Worm (Caenorhabditis elegans) whole organism, L1 larva: Measurements from ENCODE around the gene srx-43.

Experiments
- C16A3.4 ChIP-seq: fragments of 150-350 bp; optimal IDR thresholded peaks from 2 replicates; lab custom pipeline; 2014; ENCODE audit warnings: missing biosample characterization, missing genetic modification characterization
- C34B4.2 ChIP-seq: sonication (generic microtip); optimal IDR thresholded peaks from 2 replicates; lab custom pipeline; 2017; ENCODE audit warnings: mild to moderate bottlenecking, missing genetic modification characterization, missing compliant biosample characterization
- Y116A8C.19 ChIP-seq: sonication (generic microtip); optimal IDR thresholded peaks from 2 replicates; lab custom pipeline; 2016; ENCODE audit warnings: missing compliant biosample characterization, missing genetic modification characterization, borderline replicate concordance
- aha-1 ChIP-seq: fragments of 150-350 bp; optimal IDR thresholded peaks from 2 replicates; lab custom pipeline; 2014; ENCODE audit warnings: missing biosample characterization, missing genetic modification characterization
- alr-1 ChIP-seq: fragments of 200-800 bp; sonication (Bioruptor generic); optimal IDR thresholded peaks from 2 replicates; lab custom pipeline; 2018; ENCODE audit warnings: borderline replicate concordance, mild to moderate bottlenecking, missing genetic modification characterization, missing compliant biosample characterization
- ama-1 ChIP-seq: fragments of 150-350 bp; optimal IDR thresholded peaks from 2 replicates; lab custom pipeline; 2014
- blmp-1 ChIP-seq: fragments of 150-350 bp; optimal IDR thresholded peaks from 2 replicates; lab custom pipeline; 2014; ENCODE audit warnings: missing biosample characterization, missing genetic modification characterization
- ceh-90 ChIP-seq: sonication (generic microtip); optimal IDR thresholded peaks from 2 replicates; lab custom pipeline; 2016; ENCODE audit warnings: missing genetic modification characterization, missing compliant biosample characterization
- ces-1 ChIP-seq: fragments of 150-350 bp; optimal IDR thresholded peaks from 2 replicates; lab custom pipeline; 2014; ENCODE audit warnings: missing biosample characterization, missing genetic modification reagents, missing genetic modification characterization
- dsc-1 ChIP-seq: sonication (generic microtip); optimal IDR thresholded peaks from 2 replicates; lab custom pipeline; 2016; ENCODE audit warnings: mild to moderate bottlenecking, missing genetic modification characterization, missing compliant biosample characterization
- egl-13 ChIP-seq: sonication (generic microtip); optimal IDR thresholded peaks from 2 replicates; lab custom pipeline; 2016; ENCODE audit warnings: missing genotype, missing genetic modification reagents, missing genetic modification characterization, missing compliant biosample characterization
- egl-27 ChIP-seq, 2 experiments: fragments of 150-350 bp in 1 of 2; sonication (generic microtip); optimal IDR thresholded peaks; 3 replicates each; lab custom pipeline; 2017 to 2018; ENCODE audit warnings: missing biosample characterization in 2 of 2, missing genetic modification characterization in 2 of 2, missing genetic modification reagents in 2 of 2
- elt-2 ChIP-seq: sonication (generic microtip); optimal IDR thresholded peaks from 2 replicates; lab custom pipeline; 2016; ENCODE audit warnings: missing genetic modification characterization, mild to moderate bottlenecking, inconsistent platforms, missing compliant biosample characterization, missing genetic modification reagents
- grh-1 ChIP-seq: fragments of 200-800 bp; sonication (Bioruptor generic); IDR thresholded peaks from 2 replicates; pipeline ENCODE4 v1.3.6; 2022; ENCODE audit warnings: missing genetic modification reagents, missing genetic modification characterization, missing compliant biosample characterization
- hpl-2 ChIP-seq: fragments of 150-350 bp; optimal IDR thresholded peaks from 2 replicates; lab custom pipeline; 2014; ENCODE audit warnings: missing biosample characterization, missing genetic modification reagents, missing genetic modification characterization
- jun-1 ChIP-seq: fragments of 150-350 bp; optimal IDR thresholded peaks from 2 replicates; lab custom pipeline; 2014; ENCODE audit warnings: missing biosample characterization, missing genetic modification reagents, missing genetic modification characterization
- lin-14 ChIP-seq: fragments of 200-800 bp; sonication (Bioruptor generic); optimal IDR thresholded peaks from 2 replicates; lab custom pipeline; 2018; ENCODE audit warnings: mild to moderate bottlenecking, missing genetic modification characterization, moderate library complexity, missing compliant biosample characterization
- lin-15B ChIP-seq: fragments of 150-350 bp; sonication (generic microtip); optimal IDR thresholded peaks from 3 replicates; lab custom pipeline; 2014; ENCODE audit warnings: missing biosample characterization, missing genetic modification characterization
- lin-35 ChIP-seq, 2 experiments: fragments of 150-350 bp; optimal IDR thresholded peaks; 2 replicates each; lab custom pipeline; 2014; ENCODE audit warnings: missing biosample characterization in 2 of 2, missing genetic modification characterization in 2 of 2, missing genetic modification reagents in 2 of 2
- lir-3 ChIP-seq: sonication (generic microtip); optimal IDR thresholded peaks from 2 replicates; lab custom pipeline; 2016; ENCODE audit warnings: mild to moderate bottlenecking, missing genetic modification characterization, moderate library complexity, missing compliant biosample characterization; ENCODE audit not compliant: poor library complexity
- lsy-2 ChIP-seq, 2 experiments: fragments of 150-350 bp; optimal IDR thresholded peaks; 2 replicates each; lab custom pipeline; 2014; ENCODE audit warnings: missing biosample characterization in 2 of 2, missing genetic modification characterization in 2 of 2
- mab-9 ChIP-seq: fragments of 200-800 bp; sonication (Bioruptor generic); IDR thresholded peaks from 2 replicates; pipeline ENCODE4 v1.3.6; 2022; ENCODE audit warnings: missing genetic modification reagents, missing genetic modification characterization, missing compliant biosample characterization
- mep-1 ChIP-seq: fragments of 150-350 bp; optimal IDR thresholded peaks from 2 replicates; lab custom pipeline; 2014; ENCODE audit warnings: missing biosample characterization, missing genetic modification characterization
- nhr-11 ChIP-seq: fragments of 150-350 bp; optimal IDR thresholded peaks from 2 replicates; lab custom pipeline; 2014; ENCODE audit warnings: missing biosample characterization, missing genetic modification characterization
- nhr-12 ChIP-seq: sonication (generic microtip); optimal IDR thresholded peaks from 2 replicates; lab custom pipeline; 2017; ENCODE audit warnings: missing biosample characterization, missing genetic modification characterization
- nhr-19 ChIP-seq: fragments of 200-800 bp; sonication (Bioruptor generic); conservative IDR thresholded peaks from 2 replicates; pipeline ENCODE4 v1.3.6; 2022; ENCODE audit warnings: missing genetic modification characterization, missing compliant biosample characterization
- nhr-20 ChIP-seq: sonication (generic microtip); optimal IDR thresholded peaks from 2 replicates; lab custom pipeline; 2016; ENCODE audit warnings: mild to moderate bottlenecking, missing genetic modification characterization, missing compliant biosample characterization
- nhr-237 ChIP-seq: fragments of 150-350 bp; optimal IDR thresholded peaks from 2 replicates; lab custom pipeline; 2014; ENCODE audit warnings: missing biosample characterization, missing genetic modification characterization
- nhr-28 ChIP-seq: fragments of 150-350 bp; optimal IDR thresholded peaks from 2 replicates; lab custom pipeline; 2014; ENCODE audit warnings: missing biosample characterization, missing genetic modification characterization
- nhr-76 ChIP-seq: sonication (generic microtip); optimal IDR thresholded peaks from 2 replicates; lab custom pipeline; 2017; ENCODE audit warnings: missing biosample characterization, missing genetic modification characterization
- nhr-84 ChIP-seq: sonication (generic microtip); optimal IDR thresholded peaks from 2 replicates; lab custom pipeline; 2017; ENCODE audit warnings: missing biosample characterization, missing genetic modification characterization
- nhr-85 ChIP-seq: sonication (generic microtip); peaks from one replicate; lab custom pipeline; 2016; ENCODE audit warnings: missing genetic modification characterization, inconsistent platforms, missing compliant biosample characterization
- nhr-90 ChIP-seq: sonication (generic microtip); optimal IDR thresholded peaks from 2 replicates; lab custom pipeline; 2016; ENCODE audit warnings: mild to moderate bottlenecking, missing genetic modification characterization, missing compliant biosample characterization; ENCODE audit not compliant: poor library complexity
- pag-3 ChIP-seq: sonication (generic microtip); optimal IDR thresholded peaks from 2 replicates; lab custom pipeline; 2017; ENCODE audit warnings: missing genetic modification characterization, mild to moderate bottlenecking, missing compliant biosample characterization, antibody characterized with exemption, borderline replicate concordance; ENCODE audit not compliant: insufficient read depth
- rnt-1 ChIP-seq: sonication (generic microtip); optimal IDR thresholded peaks from 2 replicates; lab custom pipeline; 2016; ENCODE audit warnings: mild to moderate bottlenecking, missing genetic modification characterization, moderate library complexity, missing compliant biosample characterization
- snpc-4 ChIP-seq: fragments of 150-350 bp; optimal IDR thresholded peaks from 2 replicates; lab custom pipeline; 2014; ENCODE audit warnings: missing biosample characterization, missing genetic modification characterization
- sox-4 ChIP-seq: sonication (generic microtip); optimal IDR thresholded peaks from 2 replicates; lab custom pipeline; 2016; ENCODE audit warnings: missing genetic modification characterization, missing compliant biosample characterization
- sup-37 ChIP-seq: fragments of 200-800 bp; sonication (Bioruptor generic); optimal IDR thresholded peaks from 2 replicates; lab custom pipeline; 2018; ENCODE audit warnings: mild to moderate bottlenecking, missing genetic modification characterization, missing compliant biosample characterization
- swsn-7 ChIP-seq: sonication (generic microtip); optimal IDR thresholded peaks from 2 replicates; lab custom pipeline; 2016; ENCODE audit warnings: missing genetic modification characterization, missing compliant biosample characterization
- tbx-2 ChIP-seq: sonication (generic microtip); optimal IDR thresholded peaks from 2 replicates; lab custom pipeline; 2016; ENCODE audit warnings: missing genetic modification characterization, missing compliant biosample characterization
- unc-30 ChIP-seq: sonication (generic microtip); optimal IDR thresholded peaks from 2 replicates; lab custom pipeline; 2017; ENCODE audit warnings: missing biosample characterization, missing genetic modification characterization
- unc-62 ChIP-seq: fragments of 150-350 bp; optimal IDR thresholded peaks from 2 replicates; lab custom pipeline; 2014; ENCODE audit warnings: missing biosample characterization, missing genetic modification reagents, missing genetic modification characterization
- vab-15 ChIP-seq: sonication (generic microtip); optimal IDR thresholded peaks from 2 replicates; lab custom pipeline; 2017; ENCODE audit warnings: missing genotype, mild to moderate bottlenecking, missing genetic modification characterization, missing compliant biosample characterization
- xbp-1 ChIP-seq: sonication (generic microtip); optimal IDR thresholded peaks from 2 replicates; lab custom pipeline; 2016; ENCODE audit warnings: missing genetic modification characterization, missing compliant biosample characterization
- zag-1 ChIP-seq: fragments of 150-350 bp; optimal IDR thresholded peaks from 2 replicates; lab custom pipeline; 2014; ENCODE audit warnings: missing biosample characterization, missing genetic modification characterization
- zip-4 ChIP-seq: fragments of 200-800 bp; sonication (Bioruptor generic); optimal IDR thresholded peaks from 2 replicates; lab custom pipeline; 2018; ENCODE audit warnings: mild to moderate bottlenecking, missing genetic modification characterization, moderate library complexity, missing compliant biosample characterization

Gene srx-43

DNA sequence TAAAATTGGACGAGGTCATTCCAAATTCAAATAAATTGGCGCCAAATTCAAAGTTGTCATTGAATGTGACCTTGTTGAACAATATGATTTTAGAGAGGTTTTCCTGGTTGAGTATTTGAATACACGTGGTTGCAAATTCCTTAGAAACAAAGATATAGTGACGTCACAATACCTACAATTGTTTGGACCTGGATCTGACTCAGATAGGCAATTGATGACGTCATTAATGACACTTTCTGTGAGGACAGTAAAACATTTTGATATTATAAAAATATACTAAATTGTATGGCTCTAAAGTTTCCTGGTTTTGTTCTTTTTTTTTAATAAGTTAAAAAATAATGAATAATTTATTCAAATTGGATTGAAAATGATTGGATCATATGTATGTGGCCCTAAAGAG is 23.6 kb downstream of the srx-43 start (continued):
- peak in 1 of 2 experiments; percentile 19 for TF ChIP-seq lsy-2 (tag; optimal IDR thresholded peaks at IDR 0.05; lab: Kevin White, UChicago)
- TF ChIP-seq zag-1 (tag; lab: Kevin White, UChicago) = no peak
- no peak for TF ChIP-seq egl-27 (tag; optimal IDR thresholded peaks at IDR 0.05; lab: Kevin White, UChicago)
- no peak for TF ChIP-seq grh-1 (GFP tag; lab: Robert Waterston, UW)
- no peak for TF ChIP-seq nhr-11 (tag; lab: Kevin White, UChicago)
- TF ChIP-seq mab-9 (GFP tag; lab: Robert Waterston, UW) = no peak
- TF ChIP-seq sup-37 (GFP tag; lab: Kevin White, UChicago) = no peak
- no peak for TF ChIP-seq pag-3 (tag; lab: Kevin White, UChicago)
- no peak for TF ChIP-seq tbx-2 (tag; lab: Kevin White, UChicago)
- no peak for TF ChIP-seq nhr-84 (tag; lab: Kevin White, UChicago)
- TF ChIP-seq C16A3.4 (tag; lab: Kevin White, UChicago) = no peak
- TF ChIP-seq elt-2 (tag; lab: Kevin White, UChicago) = no peak
- TF ChIP-seq lin-35 (GFP tag; optimal IDR thresholded peaks at IDR 0.05; lab: Kevin White, UChicago) = no peak
- no peak for TF ChIP-seq swsn-7 (tag; lab: Kevin White, UChicago)
- peak; percentile 23 for TF ChIP-seq xbp-1
- no peak for TF ChIP-seq dsc-1
- no peak for TF ChIP-seq Y116A8C.19 (tag; lab: Kevin White, UChicago)
- TF ChIP-seq nhr-19 (GFP tag; lab: Robert Waterston, UW) = no peak
- TF ChIP-seq ces-1 (GFP tag; lab: Kevin White, UChicago) = no peak
- no peak for TF ChIP-seq blmp-1 (tag; lab: Kevin White, UChicago)
- TF ChIP-seq nhr-12 (tag; lab: Kevin White, UChicago) = no peak
- TF ChIP-seq mep-1 (tag; lab: Kevin White, UChicago) = peak; percentile 1
- no peak for TF ChIP-seq aha-1 (tag; lab: Kevin White, UChicago)
- no peak for TF ChIP-seq nhr-28 (tag; lab: Kevin White, UChicago)
- no peak for TF ChIP-seq C34B4.2 (tag; lab: Kevin White, UChicago)
- TF ChIP-seq lin-14 (GFP tag; lab: Kevin White, UChicago) = peak; percentile 3
- TF ChIP-seq jun-1 (tag; lab: Kevin White, UChicago) = no peak
- no peak for TF ChIP-seq nhr-76 (tag; lab: Kevin White, UChicago)
- TF ChIP-seq unc-30 (tag; lab: Kevin White, UChicago) = no peak
- no peak for TF ChIP-seq nhr-20 (tag; lab: Kevin White, UChicago)
- peak; percentile 2 for TF ChIP-seq nhr-90
- TF ChIP-seq ceh-90 = no peak
- no peak for TF ChIP-seq egl-13 (tag; lab: Kevin White, UChicago)
- no peak for TF ChIP-seq ama-1 (lab: Kevin White, UChicago)
- TF ChIP-seq sox-4 (tag; lab: Kevin White, UChicago) = no peak
- TF ChIP-seq nhr-237 = no peak
- TF ChIP-seq rnt-1 = no peak
- no peak for TF ChIP-seq snpc-4 (tag; lab: Kevin White, UChicago)
- no peak for TF ChIP-seq zip-4 (GFP tag; lab: Kevin White, UChicago)
- no peak for TF ChIP-seq alr-1 (tag; lab: Kevin White, UChicago)
- no peak for TF ChIP-seq vab-15 (tag; lab: Kevin White, UChicago)
- no peak for TF ChIP-seq lin-15B
- no peak for TF ChIP-seq lir-3
- TF ChIP-seq hpl-2 (GFP tag; lab: Kevin White, UChicago) = no peak
- peak; percentile 80 for TF ChIP-seq nhr-85
- TF ChIP-seq unc-62 (GFP tag; lab: Kevin White, UChicago) = no peak
